Worm (Caenorhabditis elegans) whole organism, L4/young adult: ENCODE data around the gene T28H11.8.
"Not testable (repeated sequence)": the region's sequence is repeated elsewhere in the genome, so short reads cannot be mapped to it uniquely, and the experiment has no call there.

ENCODE experiments used
- W03F9.2 ChIP-seq: fragments of 150-350 bp; optimal IDR thresholded peaks from 2 replicates; lab custom pipeline; 2014; ENCODE audit warnings: missing biosample characterization, missing genetic modification characterization
- dao-5 ChIP-seq: sonication (generic microtip); optimal IDR thresholded peaks from 2 replicates; lab custom pipeline; 2016; ENCODE audit warnings: missing genotype, missing genetic modification characterization, moderate library complexity, missing compliant biosample characterization
- him-1 ChIP-seq: sonication (generic microtip); optimal IDR thresholded peaks from 2 replicates; lab custom pipeline; 2016; ENCODE audit warnings: missing genotype, missing genetic modification reagents, missing genetic modification characterization, missing compliant biosample characterization

ce11 chrIV:5066887-5067286 is 46.5 kb upstream of the T28H11.8 start, which contains the start of gene ttbk-2.2:
- not testable (repeated sequence) for TF ChIP-seq dao-5 (tag; lab: Kevin White, UChicago); him-1; W03F9.2 (tag; lab: Kevin White, UChicago)
